Worm (Caenorhabditis elegans) whole organism, L2 larva: ENCODE results near the gene T08A11.1.

Experiments
- C34F6.9 ChIP-seq: fragments of 150-350 bp; optimal IDR thresholded peaks from 2 replicates; lab custom pipeline; 2014; ENCODE audit warnings: missing biosample characterization, missing genetic modification characterization
- F13H6.1 ChIP-seq: sonication (generic microtip); optimal IDR thresholded peaks from 2 replicates; lab custom pipeline; 2016; ENCODE audit warnings: missing genetic modification characterization, missing compliant biosample characterization
- R02D3.7 ChIP-seq: fragments of 150-350 bp; optimal IDR thresholded peaks from 2 replicates; lab custom pipeline; 2014; ENCODE audit warnings: missing biosample characterization, missing genetic modification characterization
- Y55F3AM.14 ChIP-seq: fragments of 200-800 bp; sonication (Bioruptor generic); optimal IDR thresholded peaks from 2 replicates; lab custom pipeline; 2018; ENCODE audit warnings: mild to moderate bottlenecking, missing genetic modification characterization, missing compliant biosample characterization
- ZK546.5 ChIP-seq: sonication (generic microtip); optimal IDR thresholded peaks from 2 replicates; lab custom pipeline; 2017; ENCODE audit warnings: missing biosample characterization, missing genetic modification characterization
- aly-2 ChIP-seq: fragments of 150-350 bp; optimal IDR thresholded peaks from 2 replicates; lab custom pipeline; 2014; ENCODE audit warnings: missing biosample characterization, missing genetic modification characterization
- ama-1 ChIP-seq: fragments of 150-350 bp; optimal IDR thresholded peaks from 2 replicates; lab custom pipeline; 2018; ENCODE audit warnings: inconsistent platforms
- blmp-1 ChIP-seq: sonication (generic microtip); optimal IDR thresholded peaks from 2 replicates; lab custom pipeline; 2017; ENCODE audit warnings: missing genetic modification characterization, mild to moderate bottlenecking, missing compliant biosample characterization, antibody characterized with exemption, moderate library complexity; ENCODE audit not compliant: insufficient read depth
- ceh-16 ChIP-seq: fragments of 150-350 bp; optimal IDR thresholded peaks from 2 replicates; lab custom pipeline; 2014; ENCODE audit warnings: missing biosample characterization, missing genetic modification characterization
- ceh-82 ChIP-seq: fragments of 150-350 bp; optimal IDR thresholded peaks from 2 replicates; lab custom pipeline; 2014; ENCODE audit warnings: missing biosample characterization, missing genetic modification characterization
- crh-2 ChIP-seq: sonication (generic microtip); optimal IDR thresholded peaks from 2 replicates; lab custom pipeline; 2017; ENCODE audit warnings: missing biosample characterization, missing genetic modification characterization
- dmd-4 ChIP-seq: sonication (generic microtip); optimal IDR thresholded peaks from 2 replicates; lab custom pipeline; 2017; ENCODE audit warnings: missing biosample characterization, missing genetic modification characterization
- elt-1 ChIP-seq: fragments of 150-350 bp; optimal IDR thresholded peaks from 2 replicates; lab custom pipeline; 2014; ENCODE audit warnings: missing biosample characterization, missing genetic modification characterization
- fos-1 ChIP-seq: fragments of 150-350 bp; optimal IDR thresholded peaks from 2 replicates; lab custom pipeline; 2014; ENCODE audit warnings: missing biosample characterization, missing genetic modification characterization
- gmeb-1 ChIP-seq: fragments of 150-350 bp; optimal IDR thresholded peaks from 2 replicates; lab custom pipeline; 2014; ENCODE audit warnings: missing biosample characterization, missing genetic modification characterization
- lin-11 ChIP-seq: fragments of 150-350 bp; sonication (generic microtip); optimal IDR thresholded peaks from 2 replicates; lab custom pipeline; 2014; ENCODE audit warnings: missing biosample characterization, missing genetic modification characterization, inconsistent platforms, mixed read lengths
- lin-39 ChIP-seq: fragments of 150-350 bp; optimal IDR thresholded peaks from 2 replicates; lab custom pipeline; 2014; ENCODE audit warnings: missing biosample characterization, missing genetic modification reagents, missing genetic modification characterization
- lsy-2 ChIP-seq, 2 experiments: fragments of 150-350 bp in 1 of 2; sonication (generic microtip) in 1 of 2; optimal IDR thresholded peaks; 2 replicates each; lab custom pipeline; 2014 to 2017; ENCODE audit warnings: missing biosample characterization in 2 of 2, missing genetic modification characterization in 2 of 2
- mab-5 ChIP-seq: fragments of 150-350 bp; optimal IDR thresholded peaks from 2 replicates; lab custom pipeline; 2014; ENCODE audit warnings: missing biosample characterization, missing genetic modification characterization
- mbf-1 ChIP-seq: sonication (generic microtip); optimal IDR thresholded peaks from 2 replicates; lab custom pipeline; 2017; ENCODE audit warnings: missing biosample characterization, missing genetic modification characterization
- mdl-1 ChIP-seq, 2 experiments: fragments of 150-350 bp in 1 of 2; sonication (generic microtip) in 1 of 2; optimal IDR thresholded peaks; 2 replicates each; lab custom pipeline; 2017; ENCODE audit warnings: missing biosample characterization in 2 of 2, missing genetic modification characterization in 2 of 2
- nhr-11 ChIP-seq: fragments of 150-350 bp; optimal IDR thresholded peaks from 2 replicates; lab custom pipeline; 2014; ENCODE audit warnings: missing biosample characterization, missing genetic modification characterization
- nhr-21 ChIP-seq: fragments of 150-350 bp; optimal IDR thresholded peaks from 2 replicates; lab custom pipeline; 2014; ENCODE audit warnings: missing biosample characterization, missing genetic modification characterization
- nhr-237 ChIP-seq: fragments of 150-350 bp; optimal IDR thresholded peaks from 2 replicates; lab custom pipeline; 2014; ENCODE audit warnings: missing biosample characterization, missing genetic modification characterization
- nhr-77 ChIP-seq: fragments of 150-350 bp; optimal IDR thresholded peaks from 2 replicates; lab custom pipeline; 2014; ENCODE audit warnings: missing biosample characterization, missing genetic modification characterization
- peb-1 ChIP-seq: fragments of 150-350 bp; optimal IDR thresholded peaks from 2 replicates; lab custom pipeline; 2014; ENCODE audit warnings: missing biosample characterization, missing genetic modification characterization
- sem-4 ChIP-seq: fragments of 150-350 bp; optimal IDR thresholded peaks from 2 replicates; lab custom pipeline; 2014; ENCODE audit warnings: missing biosample characterization, missing genetic modification reagents, missing genetic modification characterization
- skn-1 ChIP-seq: sonication (generic microtip); optimal IDR thresholded peaks from 2 replicates; lab custom pipeline; 2017; ENCODE audit warnings: missing biosample characterization, missing genetic modification characterization
- sma-3 ChIP-seq: sonication (generic microtip); optimal IDR thresholded peaks from 2 replicates; lab custom pipeline; 2016; ENCODE audit warnings: missing genetic modification reagents, missing genetic modification characterization, missing compliant biosample characterization
- unc-39 ChIP-seq: fragments of 150-350 bp; optimal IDR thresholded peaks from 2 replicates; lab custom pipeline; 2014; ENCODE audit warnings: missing biosample characterization, missing genetic modification characterization
- zag-1 ChIP-seq: fragments of 150-350 bp; optimal IDR thresholded peaks from 2 replicates; lab custom pipeline; 2014; ENCODE audit warnings: missing biosample characterization, missing genetic modification characterization

The T08A11.1 gene

ce11 chrIII:4269220-4269935 is 6.4 kb upstream of the T08A11.1 start, which contains the start of the genes sftb-1 and R10E4.1 (continued):
- TF ChIP-seq lin-11 (tag; lab: Kevin White, UChicago), result peak; percentile 19
- TF ChIP-seq mdl-1 (tag; optimal IDR thresholded peaks at IDR 0.05; lab: Kevin White, UChicago), result no peak
- peak; percentile 78 for TF ChIP-seq crh-2
- TF ChIP-seq, all 48 proteins: peak for 17

ce11 chrIII:4265892-4266291 is 2.9 kb upstream of the T08A11.1 start:
- TF ChIP-seq mab-5 (tag; lab: Kevin White, UChicago) (no peak), gmeb-1 (tag; lab: Kevin White, UChicago) (no peak), zag-1 (no peak), ama-1 (lab: Kevin White, UChicago) (no peak), mbf-1 (tag; lab: Kevin White, UChicago) (no peak)

- TF ChIP-seq ceh-16 (tag; lab: Kevin White, UChicago), result no peak
- TF ChIP-seq blmp-1 (tag; lab: Kevin White, UChicago), result no peak
- no peak for TF ChIP-seq nhr-21
- no peak for TF ChIP-seq unc-39
Observed at ce11 chrIII:4257896-4258295, 5.1 kb downstream of the T08A11.1 start.

- no peak for TF ChIP-seq sma-3
- no peak for TF ChIP-seq R02D3.7
- TF ChIP-seq zag-1, result no peak
- TF ChIP-seq elt-1 (tag; lab: Kevin White, UChicago), result no peak
- no peak for TF ChIP-seq lin-39
- TF ChIP-seq, all 48 proteins: peak for 0
Observed at ce11 chrIII:4247571-4247970, 15.4 kb downstream of the T08A11.1 start, which contains the start of gene Y44F5A.1. Y44F5A.1 (minus strand) TSS chrIII:4247671.

ce11 chrIII:4244285-4244684 is 18.7 kb downstream of the T08A11.1 start, which contains the start of gene zhit-2:
zhit-2 (minus strand) TSS chrIII:4244385.
- TF ChIP-seq elt-1 (tag; lab: Kevin White, UChicago) (no peak), Y55F3AM.14 (no peak), aly-2 (tag; lab: Kevin White, UChicago) (no peak), blmp-1 (tag; lab: Kevin White, UChicago) (no peak), fos-1 (no peak), sma-3 (no peak), gmeb-1 (tag; lab: Kevin White, UChicago) (no peak), skn-1 (no peak), ceh-82 (no peak)

- TF ChIP-seq nhr-77, result no peak
- TF ChIP-seq nhr-21, result no peak
- TF ChIP-seq nhr-237, result no peak
- TF ChIP-seq sma-3, result no peak
- no peak for TF ChIP-seq ZK546.5 (tag; lab: Kevin White, UChicago)
- TF ChIP-seq F13H6.1 (tag; lab: Kevin White, UChicago), result no peak
- no peak for TF ChIP-seq ceh-82
- TF ChIP-seq R02D3.7, result no peak
- no peak for TF ChIP-seq dmd-4 (tag; lab: Kevin White, UChicago)
- no peak for TF ChIP-seq mab-5 (tag; lab: Kevin White, UChicago)
- TF ChIP-seq nhr-11 (tag; lab: Kevin White, UChicago), result no peak
- no peak for TF ChIP-seq lsy-2 (tag; optimal IDR thresholded peaks at IDR 0.05; lab: Kevin White, UChicago)
- no peak for TF ChIP-seq sem-4 (tag; lab: Kevin White, UChicago)
- TF ChIP-seq lin-11 (tag; lab: Kevin White, UChicago), result no peak
- TF ChIP-seq peb-1 (tag; lab: Kevin White, UChicago), result no peak
- no peak for TF ChIP-seq aly-2 (tag; lab: Kevin White, UChicago)
- no peak for TF ChIP-seq C34F6.9 (tag; lab: Kevin White, UChicago)
- TF ChIP-seq fos-1, result no peak
Observed at ce11 chrIII:4243461-4243860, 19.5 kb downstream of the T08A11.1 start, which contains the start of gene mrpl-21. mrpl-21 (minus strand) TSS chrIII:4243561.
